Worm (Caenorhabditis elegans): ENCODE measurements around the gene sto-3.

Gene sto-3

DNA sequence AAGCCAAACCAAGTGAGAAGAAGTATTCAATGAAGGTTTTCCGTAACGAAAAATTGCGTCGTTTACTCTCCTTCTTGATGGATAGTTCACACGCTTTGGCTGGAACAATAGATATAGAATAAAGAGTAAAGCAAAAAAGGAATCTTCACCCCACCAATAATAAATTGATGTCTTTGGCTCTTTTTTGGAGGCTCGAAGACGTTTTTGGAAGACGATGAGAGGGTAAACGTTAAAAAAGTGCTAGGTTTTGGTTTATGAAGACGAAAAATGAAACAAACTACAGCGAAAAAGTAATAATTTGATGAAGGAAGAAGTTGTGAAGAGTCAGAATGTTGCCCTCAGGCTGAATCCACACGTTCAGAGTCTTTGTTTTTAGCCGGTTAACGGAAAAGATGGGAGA lies at the start of gene sto-3:
Gene sto-3, minus strand, starts transcription at position 101 of the 400 bp plus-strand sequence.
- no peak for TF ChIP-seq W03F9.2 (tag; optimal IDR thresholded peaks at IDR 0.05)
- TF ChIP-seq him-1 (tag; optimal IDR thresholded peaks at IDR 0.05), result no peak
- TF ChIP-seq dao-5 (tag; optimal IDR thresholded peaks at IDR 0.05), result no peak

- TF ChIP-seq dao-5 (tag; optimal IDR thresholded peaks at IDR 0.05) (no peak), W03F9.2 (tag; optimal IDR thresholded peaks at IDR 0.05) (no peak), him-1 (tag; optimal IDR thresholded peaks at IDR 0.05) (no peak)
Measured at ce11 chrX:11666545-11667177, 44.8 kb upstream of the sto-3 start, which contains the start of gene noca-2. noca-2 (plus strand) TSS chrX:11667127.

DNA sequence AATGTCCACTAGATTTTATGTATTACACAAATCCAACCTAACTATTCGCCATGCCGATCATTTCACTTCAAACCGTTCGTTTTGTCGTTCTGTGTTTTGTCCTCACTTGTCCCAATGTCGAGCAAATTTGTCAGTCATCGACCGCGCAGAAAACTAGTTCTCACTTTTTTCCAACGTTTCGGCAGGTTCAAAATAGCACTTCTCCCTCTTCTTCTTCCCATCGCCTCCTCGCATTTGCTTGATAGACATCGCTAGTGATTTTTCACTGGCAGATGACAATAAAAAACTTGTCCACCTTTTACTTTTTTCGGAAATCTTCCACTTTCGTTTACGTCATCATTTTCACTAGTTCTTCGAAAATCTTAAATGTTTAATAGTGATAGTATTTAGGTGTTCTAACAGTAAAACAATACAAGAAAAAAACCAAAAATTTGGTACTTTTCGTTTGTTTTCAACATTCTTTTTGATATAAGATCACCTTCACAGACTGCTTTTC lies 43.7 kb upstream of the sto-3 start:
- no peak for TF ChIP-seq W03F9.2 (tag; optimal IDR thresholded peaks at IDR 0.05)
- TF ChIP-seq dao-5 (tag; optimal IDR thresholded peaks at IDR 0.05), result no peak
- no peak for TF ChIP-seq him-1 (tag; optimal IDR thresholded peaks at IDR 0.05)

- no peak for TF ChIP-seq him-1 (tag; optimal IDR thresholded peaks at IDR 0.05)
- TF ChIP-seq dao-5 (tag; optimal IDR thresholded peaks at IDR 0.05), result no peak
- no peak for TF ChIP-seq W03F9.2 (tag; optimal IDR thresholded peaks at IDR 0.05)
Measured at ce11 chrX:11664184-11664583, 42.3 kb upstream of the sto-3 start.

- TF ChIP-seq him-1 (tag; optimal IDR thresholded peaks at IDR 0.05) (no peak), W03F9.2 (tag; optimal IDR thresholded peaks at IDR 0.05) (no peak), dao-5 (tag; optimal IDR thresholded peaks at IDR 0.05) (no peak)
Measured at ce11 chrX:11662557-11662956, 40.7 kb upstream of the sto-3 start.

DNA sequence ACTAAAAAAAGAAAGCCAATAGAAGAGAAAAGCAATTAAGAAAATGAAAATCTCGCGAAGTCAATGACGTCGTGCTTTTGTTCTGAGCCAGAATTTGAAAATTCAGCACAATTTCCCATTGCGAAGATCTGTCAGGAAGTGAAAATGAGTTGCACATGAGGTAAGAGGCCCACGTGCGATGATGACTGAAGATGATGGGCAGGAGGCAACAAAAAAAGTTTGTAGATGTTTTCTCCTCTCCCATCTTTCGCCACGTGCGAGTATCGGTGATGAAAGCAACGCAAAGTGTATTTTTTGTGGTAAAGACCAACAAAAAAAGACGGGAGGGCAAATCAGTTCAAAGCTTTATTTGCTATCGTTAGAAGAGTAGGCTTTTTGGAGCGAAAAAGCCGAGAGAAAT lies 40.2 kb upstream of the sto-3 start:
- TF ChIP-seq W03F9.2 (tag; optimal IDR thresholded peaks at IDR 0.05), result no peak
- TF ChIP-seq dao-5 (tag; optimal IDR thresholded peaks at IDR 0.05), result no peak
- no peak for TF ChIP-seq him-1 (tag; optimal IDR thresholded peaks at IDR 0.05)

- TF ChIP-seq W03F9.2 (tag; optimal IDR thresholded peaks at IDR 0.05) (no peak), dao-5 (tag; optimal IDR thresholded peaks at IDR 0.05) (no peak), him-1 (tag; optimal IDR thresholded peaks at IDR 0.05) (no peak)
Measured at ce11 chrX:11661625-11662024, 39.7 kb upstream of the sto-3 start, which contains the start of gene sfxn-1.5. sfxn-1.5 (minus strand) TSS chrX:11661660.

DNA sequence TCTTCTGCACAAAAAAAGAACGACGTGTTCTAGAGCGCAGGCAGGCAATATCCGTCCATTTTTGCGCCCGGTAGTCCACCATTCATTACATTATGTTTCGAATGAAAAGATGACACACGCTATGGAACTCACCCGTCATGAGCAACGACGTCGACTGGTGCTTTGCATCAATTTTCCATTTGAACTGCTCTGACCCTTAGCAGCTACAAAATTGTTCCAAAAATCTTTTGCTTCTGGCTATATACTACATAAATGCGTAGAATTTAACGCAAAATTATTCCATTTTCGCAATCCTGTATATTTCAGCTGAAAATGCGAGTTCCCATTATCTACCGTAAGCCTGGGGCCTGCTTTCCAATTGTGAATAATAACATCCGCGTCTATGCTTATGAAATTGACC lies 36.4 kb upstream of the sto-3 start, which contains the start of gene T04F8.3:
Gene T04F8.3, plus strand, starts transcription at position 301 of the 400 bp plus-strand sequence.
- TF ChIP-seq him-1 (tag; optimal IDR thresholded peaks at IDR 0.05) (no peak), dao-5 (tag; optimal IDR thresholded peaks at IDR 0.05) (no peak), W03F9.2 (tag; optimal IDR thresholded peaks at IDR 0.05) (no peak)

DNA sequence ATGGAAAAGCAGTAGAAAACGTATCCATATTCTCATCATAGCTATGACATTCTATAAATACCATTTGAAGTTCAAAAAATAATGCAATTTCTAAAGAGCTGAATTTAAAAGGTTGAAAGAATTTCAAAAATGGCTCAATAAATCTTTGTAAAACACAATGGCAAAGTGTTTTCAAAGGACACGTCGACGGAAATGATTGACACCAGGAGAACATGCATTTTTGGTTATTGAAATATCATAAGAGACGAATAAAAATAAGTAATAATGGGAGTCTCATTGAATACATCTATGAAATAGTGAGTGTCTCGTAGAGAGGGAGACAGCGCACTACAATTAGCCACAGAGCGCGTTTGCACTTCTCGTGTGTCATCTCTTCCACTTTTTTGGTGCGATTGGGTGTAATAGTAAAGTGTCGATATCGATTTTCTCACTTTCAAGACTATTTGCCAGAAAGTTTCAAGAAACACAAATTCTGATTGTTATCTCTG lies 34.7 kb upstream of the sto-3 start, which contains the start of gene T04F8.2:
Gene T04F8.2, minus strand, starts transcription at position 51 of the 488 bp plus-strand sequence.
- TF ChIP-seq W03F9.2 (tag; optimal IDR thresholded peaks at IDR 0.05), result peak; percentile 65
- no peak for TF ChIP-seq him-1 (tag; optimal IDR thresholded peaks at IDR 0.05)
- TF ChIP-seq dao-5 (tag; optimal IDR thresholded peaks at IDR 0.05), result no peak

ce11 chrX:11650751-11651150 lies 28.9 kb upstream of the sto-3 start, which contains the start of gene cutl-11:
cutl-11 (minus strand) TSS chrX:11650851.
- TF ChIP-seq dao-5 (tag; optimal IDR thresholded peaks at IDR 0.05) (no peak), W03F9.2 (tag; optimal IDR thresholded peaks at IDR 0.05) (no peak), him-1 (tag; optimal IDR thresholded peaks at IDR 0.05) (no peak)

- no peak for TF ChIP-seq dao-5 (tag; optimal IDR thresholded peaks at IDR 0.05)
- no peak for TF ChIP-seq W03F9.2 (tag; optimal IDR thresholded peaks at IDR 0.05)
- TF ChIP-seq him-1 (tag; optimal IDR thresholded peaks at IDR 0.05), result no peak
Measured at ce11 chrX:11647165-11647564, 25.3 kb upstream of the sto-3 start, which contains the start of gene T04F8.8. T04F8.8 (plus strand) TSS chrX:11647465.

- TF ChIP-seq dao-5 (tag; optimal IDR thresholded peaks at IDR 0.05), result no peak
- no peak for TF ChIP-seq W03F9.2 (tag; optimal IDR thresholded peaks at IDR 0.05)
- no peak for TF ChIP-seq him-1 (tag; optimal IDR thresholded peaks at IDR 0.05)
Measured at ce11 chrX:11645517-11645916, 23.6 kb upstream of the sto-3 start.

ce11 chrX:11643767-11644235 lies 21.9 kb upstream of the sto-3 start, which contains the start of gene sto-4:
sto-4 (plus strand) TSS chrX:11644126.
- peak; percentile 81 for TF ChIP-seq him-1 (tag; optimal IDR thresholded peaks at IDR 0.05)

ce11 chrX:11641562-11641961 lies 19.7 kb upstream of the sto-3 start:
- TF ChIP-seq dao-5 (tag; optimal IDR thresholded peaks at IDR 0.05) (no peak), W03F9.2 (tag; optimal IDR thresholded peaks at IDR 0.05) (no peak), him-1 (tag; optimal IDR thresholded peaks at IDR 0.05) (no peak)

Data from whole organism, L4/young adult.